Fruit fly (Drosophila melanogaster) whole organism: Measurements from ENCODE around the gene CG42680.

Source experiments
- CG8478 ChIP-seq: fragments of >200 bp; optimal IDR thresholded peaks from 2 replicates; lab custom pipeline; 2018; ENCODE audit warnings: inconsistent platforms
- usp ChIP-seq: fragments of >200 bp; optimal IDR thresholded peaks from 2 replicates; lab custom pipeline; 2017; ENCODE audit warnings: missing biosample characterization, missing genetic modification characterization, mixed read lengths

DNA sequence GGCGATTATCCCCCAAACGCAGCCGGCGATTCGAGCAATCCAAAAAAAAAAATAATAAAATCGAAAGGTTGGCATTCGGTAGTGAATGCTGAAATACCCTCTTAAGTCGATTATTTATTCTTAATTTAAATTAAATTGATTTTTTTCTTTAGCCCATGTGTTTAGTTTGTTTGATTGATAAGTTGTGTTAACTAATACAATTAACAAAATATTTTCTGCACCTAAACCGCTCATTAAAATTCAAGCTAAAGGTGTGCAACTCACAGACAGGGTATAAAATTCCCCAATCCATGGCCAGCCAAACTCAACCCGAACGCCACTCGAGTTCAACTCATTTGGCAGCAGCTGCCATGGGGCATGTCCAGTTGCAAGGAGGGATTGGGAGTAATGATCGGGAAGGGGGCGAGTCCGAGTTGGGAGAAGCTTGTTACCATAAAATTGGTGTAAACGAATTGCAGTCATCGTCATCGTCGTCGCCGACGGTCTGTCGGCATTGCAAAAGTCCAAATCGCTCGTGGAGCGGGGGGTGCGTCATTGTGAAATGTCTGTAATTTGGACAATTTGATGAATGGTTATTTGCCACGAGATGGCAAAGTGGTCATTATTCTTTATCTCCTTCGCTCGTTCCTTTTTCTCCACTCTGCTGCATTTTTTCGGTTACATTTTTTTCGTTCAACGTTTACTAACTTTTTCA is 14.7 kb downstream of the CG42680 start:
- no peak for TF ChIP-seq usp (GFP tag; lab: Kevin White, UChicago)
- TF ChIP-seq CG8478 (lab: Kevin White, UChicago), result no peak
